Worm (Caenorhabditis elegans): ENCODE data around the gene T22B2.1.

DNA sequence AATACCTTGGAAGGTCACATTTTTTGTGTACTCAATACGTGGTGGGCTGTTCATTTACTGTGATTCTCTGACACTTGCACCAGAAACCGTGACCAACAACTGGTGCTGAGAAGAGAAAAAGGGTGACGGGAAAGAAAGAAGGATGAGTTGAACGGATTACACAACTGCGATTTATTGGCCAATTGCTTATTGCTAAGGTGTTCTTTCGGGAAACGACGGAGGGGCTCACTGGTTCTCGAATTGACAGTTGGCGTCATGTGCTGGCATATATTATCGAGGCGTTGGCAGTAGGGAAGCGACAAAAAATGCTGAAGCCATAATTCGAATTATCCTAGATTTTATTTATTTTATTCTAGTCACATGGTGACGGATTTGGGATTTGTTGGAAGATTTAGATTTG lies 48.3 kb downstream of the T22B2.1 start:
- TF ChIP-seq lin-39 (tag; optimal IDR thresholded peaks at IDR 0.05) (no peak), mdl-1 (tag; optimal IDR thresholded peaks at IDR 0.05) (no peak), ztf-4 (tag; optimal IDR thresholded peaks at IDR 0.05) (no peak), egl-27 (tag; optimal IDR thresholded peaks at IDR 0.05) (no peak), nhr-11 (tag; optimal IDR thresholded peaks at IDR 0.05) (no peak), nhr-25 (tag; optimal IDR thresholded peaks at IDR 0.05) (no peak), blmp-1 (tag; optimal IDR thresholded peaks at IDR 0.05; ENCODE audit: insufficient read depth) (no peak), nhr-10 (tag; optimal IDR thresholded peaks at IDR 0.05) (no peak), ceh-82 (tag; optimal IDR thresholded peaks at IDR 0.05) (no peak), alr-1 (tag; optimal IDR thresholded peaks at IDR 0.05) (no peak), unc-62 (GFP tag; optimal IDR thresholded peaks at IDR 0.05) (no peak)
